Fruit fly (Drosophila melanogaster): ENCODE results near the gene Grx1.

Grx1 gene

DNA sequence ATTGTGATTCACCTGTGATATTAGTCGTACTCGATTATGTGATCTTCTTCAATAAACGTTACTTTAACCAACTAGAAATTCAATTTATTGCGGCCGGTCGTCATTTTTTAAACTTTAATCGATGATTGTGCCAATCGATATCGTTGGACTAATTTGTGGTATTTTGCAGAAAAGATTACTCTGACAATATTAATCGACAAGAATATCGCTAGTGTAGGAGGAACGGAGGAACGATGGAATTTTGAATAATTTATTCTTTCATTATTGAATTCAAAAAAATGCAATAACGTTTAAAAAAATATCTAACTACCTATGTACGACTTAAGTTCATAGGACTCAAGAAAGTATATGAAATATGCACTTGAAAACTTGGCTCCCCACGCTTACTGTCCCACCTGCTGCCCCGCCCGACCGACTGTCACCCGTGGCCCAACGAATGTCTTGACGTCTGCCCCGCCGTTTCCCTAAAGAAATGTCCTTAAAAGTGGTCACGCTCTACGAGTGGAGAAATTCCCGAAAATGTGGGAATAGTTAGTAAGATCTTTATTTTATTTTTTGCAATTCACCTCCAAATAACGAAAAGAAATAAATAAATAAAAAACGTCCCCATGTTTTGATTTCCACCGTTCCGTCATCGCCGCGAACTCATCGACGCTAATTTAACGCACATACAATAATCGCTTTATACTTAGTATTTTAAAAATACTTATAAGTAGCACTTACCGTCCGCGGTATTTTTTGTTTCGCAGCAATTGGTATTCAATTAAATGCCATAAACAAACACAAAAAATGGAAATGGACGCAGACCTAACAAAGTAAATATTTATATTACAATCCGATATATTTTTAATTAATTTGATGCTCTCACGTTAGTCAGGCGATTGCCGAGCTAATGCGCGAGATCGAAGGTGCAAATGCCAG is 3.3 kb upstream of the Grx1 start, which contains the start of gene CG14074:
CG14074 (plus strand) TSS at position 779 of the 921 bp plus-strand sequence.
- no peak for TF ChIP-seq CG17801 (GFP tag; optimal IDR thresholded peaks at IDR 0.05; ENCODE audit: partially characterized antibody)

DNA sequence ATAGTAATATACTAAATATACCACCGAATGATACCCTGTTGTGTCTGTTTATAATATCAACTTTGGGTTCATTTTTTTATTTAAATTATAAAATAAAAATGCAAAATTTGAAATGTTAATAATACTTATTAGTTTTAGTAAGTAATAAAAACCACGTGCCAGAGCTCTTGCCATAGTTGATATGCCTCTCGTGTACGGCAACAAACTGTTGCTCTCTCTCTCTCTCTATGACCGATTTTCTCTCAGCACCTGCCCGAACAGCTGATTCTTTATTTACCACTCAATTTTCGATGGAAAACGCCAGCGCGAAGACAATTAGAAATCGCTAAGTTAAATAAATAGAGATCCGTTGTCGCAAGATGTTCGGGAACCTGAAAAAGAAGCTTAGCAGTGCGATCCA is 1.5 kb upstream of the Grx1 start, which contains the start of gene Dysb:
Dysb (plus strand) TSS at position 251 of the 400 bp plus-strand sequence.
- peak; percentile 85 for TF ChIP-seq CG17801 (GFP tag; optimal IDR thresholded peaks at IDR 0.05; ENCODE audit: partially characterized antibody)

- peak; percentile 22 for TF ChIP-seq CG17801 (GFP tag; optimal IDR thresholded peaks at IDR 0.05; ENCODE audit: partially characterized antibody)
Measured at dm6 chr3L:18870027-18870426, 997 bp downstream of the Grx1 start, which contains the start of gene Blos3. Blos3 (plus strand) TSS chr3L:18870224.

dm6 chr3L:18872440-18872839 is 3.4 kb downstream of the Grx1 start, which contains the start of the genes Rad9 and Uggt:
Rad9 (minus strand) TSS chr3L:18872553.
Uggt (plus strand) TSS chr3L:18872747.
- TF ChIP-seq CG17801 (GFP tag; optimal IDR thresholded peaks at IDR 0.05; ENCODE audit: partially characterized antibody): peak; percentile 15

dm6 chr3L:18881613-18882012 is 12.6 kb downstream of the Grx1 start:
- TF ChIP-seq CG17801 (GFP tag; optimal IDR thresholded peaks at IDR 0.05; ENCODE audit: partially characterized antibody): no peak

- TF ChIP-seq CG17801 (GFP tag; optimal IDR thresholded peaks at IDR 0.05; ENCODE audit: partially characterized antibody): no peak
Measured at dm6 chr3L:18889222-18889866, 20.3 kb downstream of the Grx1 start.

DNA sequence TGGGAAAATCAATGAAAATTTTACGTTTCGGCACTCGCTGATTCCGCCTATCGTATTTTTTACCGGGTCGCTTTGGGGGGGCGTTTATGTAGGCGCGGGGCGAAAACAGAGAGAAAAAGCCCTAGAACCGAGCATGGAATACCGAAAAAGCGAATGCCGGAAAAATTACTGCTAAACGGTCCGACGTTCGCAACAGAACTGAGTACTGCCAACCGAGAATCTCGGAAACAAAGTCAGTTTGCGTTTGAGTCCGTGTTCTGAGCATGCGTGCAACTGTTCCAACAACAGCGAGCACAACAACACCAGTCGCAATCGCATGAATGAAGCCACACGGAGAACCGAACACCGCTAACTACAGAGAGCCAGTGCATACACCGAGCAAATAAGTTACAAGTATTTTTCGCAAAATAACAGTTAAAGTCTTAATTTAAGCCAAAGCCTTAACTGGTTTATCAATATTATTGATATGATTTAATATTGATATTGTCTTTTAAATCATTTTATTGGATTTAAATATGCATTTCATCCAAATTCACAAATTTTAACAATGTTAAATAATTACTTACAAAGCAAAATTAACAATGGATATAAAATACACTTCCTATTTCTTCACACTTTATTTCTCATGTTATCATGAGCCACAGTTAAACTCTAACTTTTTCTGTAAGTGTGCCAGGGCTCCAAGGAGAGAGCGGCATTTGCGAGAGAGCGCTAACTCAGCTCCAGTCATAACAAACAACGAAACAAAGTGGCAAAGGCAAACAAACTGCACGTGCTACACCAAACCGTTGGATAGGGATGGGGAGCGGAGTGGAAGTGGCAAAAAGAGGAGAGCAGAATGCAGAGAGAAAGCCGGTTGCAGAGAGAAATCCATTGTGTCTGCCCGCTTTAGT is 21.5 kb downstream of the Grx1 start, which contains the start of gene CG3961:
CG3961 (minus strand) TSS at position 201 of the 893 bp plus-strand sequence.
- TF ChIP-seq CG17801 (GFP tag; optimal IDR thresholded peaks at IDR 0.05; ENCODE audit: partially characterized antibody): peak; percentile 96

DNA sequence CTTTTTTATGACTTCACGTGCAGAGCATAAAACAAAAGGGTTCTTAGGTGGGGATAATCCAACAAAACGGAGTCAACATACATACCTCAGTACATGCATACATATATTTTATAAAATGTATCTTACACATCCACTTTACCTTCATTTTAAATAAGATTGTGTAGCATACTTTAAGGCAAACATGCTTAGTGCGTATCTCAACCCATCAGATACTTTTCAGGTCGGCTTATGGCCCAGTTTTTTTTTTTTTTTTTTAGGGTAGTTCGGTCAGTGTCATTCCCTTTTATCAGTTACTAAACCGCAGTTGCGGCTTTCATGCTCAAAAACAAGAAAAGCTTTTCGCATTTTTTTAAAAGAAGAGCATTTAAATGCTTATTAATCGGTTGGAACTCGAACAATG is 23.0 kb downstream of the Grx1 start, which contains the start of gene NijB:
NijB (plus strand) TSS at position 398 of the 400 bp plus-strand sequence.
- TF ChIP-seq CG17801 (GFP tag; optimal IDR thresholded peaks at IDR 0.05; ENCODE audit: partially characterized antibody): no peak

- TF ChIP-seq CG17801 (GFP tag; optimal IDR thresholded peaks at IDR 0.05; ENCODE audit: partially characterized antibody): peak; percentile 15
Measured at dm6 chr3L:18895079-18895478, 26.0 kb downstream of the Grx1 start.

- no peak for TF ChIP-seq CG17801 (GFP tag; optimal IDR thresholded peaks at IDR 0.05; ENCODE audit: partially characterized antibody)
Measured at dm6 chr3L:18896297-18896863, 27.4 kb downstream of the Grx1 start.

DNA sequence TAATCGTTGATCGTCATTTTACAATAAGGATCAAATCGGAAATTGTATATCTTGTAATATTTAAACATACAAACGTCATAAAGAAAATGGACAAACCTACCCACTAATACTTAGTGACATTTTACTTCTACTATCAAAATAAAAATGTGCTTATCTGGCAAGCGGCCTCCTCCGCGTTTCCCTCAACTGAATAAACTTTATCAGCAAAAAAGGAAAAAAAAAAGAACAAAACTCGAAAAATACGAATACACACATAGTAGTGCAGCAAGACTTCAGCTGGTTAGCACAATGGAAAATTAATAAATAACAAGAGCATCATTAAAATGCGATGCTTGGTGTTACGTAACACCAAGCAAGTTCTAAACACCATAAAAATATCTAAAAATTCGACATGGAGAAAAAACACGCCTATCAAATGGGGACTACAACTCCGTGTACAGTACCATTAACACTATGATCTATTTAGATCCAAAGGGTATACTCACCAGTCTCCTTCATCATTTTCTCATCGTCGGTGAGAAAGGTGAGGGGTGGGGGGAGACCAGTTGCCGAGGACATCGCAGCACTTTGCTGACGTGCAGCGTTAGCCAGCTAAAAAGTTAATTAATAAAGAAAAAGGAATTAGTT is 28.5 kb downstream of the Grx1 start:
- peak; percentile 3 for TF ChIP-seq CG17801 (GFP tag; optimal IDR thresholded peaks at IDR 0.05; ENCODE audit: partially characterized antibody)

DNA sequence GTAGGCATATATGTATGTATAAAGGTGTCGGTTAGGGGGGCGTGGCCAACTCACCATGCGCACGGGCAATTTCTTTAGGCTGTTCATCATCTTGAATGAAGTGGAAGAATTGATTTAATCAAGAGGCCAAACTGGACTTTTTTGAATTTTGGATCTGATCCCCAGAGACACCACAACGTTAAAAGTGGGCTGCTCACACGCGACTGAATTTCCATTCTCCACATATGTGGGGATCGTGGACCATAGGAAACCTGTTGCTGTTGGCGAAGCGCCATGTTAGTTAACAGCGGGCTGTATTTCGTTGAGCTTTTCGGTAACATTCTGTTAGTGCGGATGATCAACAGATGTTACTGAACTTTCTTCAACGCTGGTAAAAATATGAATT is 29.0 kb downstream of the Grx1 start, which contains the start of gene CG3902:
CG3902 (minus strand) TSS at position 208 of the 385 bp plus-strand sequence.
- peak; percentile 51 for TF ChIP-seq CG17801 (GFP tag; optimal IDR thresholded peaks at IDR 0.05; ENCODE audit: partially characterized antibody)

DNA sequence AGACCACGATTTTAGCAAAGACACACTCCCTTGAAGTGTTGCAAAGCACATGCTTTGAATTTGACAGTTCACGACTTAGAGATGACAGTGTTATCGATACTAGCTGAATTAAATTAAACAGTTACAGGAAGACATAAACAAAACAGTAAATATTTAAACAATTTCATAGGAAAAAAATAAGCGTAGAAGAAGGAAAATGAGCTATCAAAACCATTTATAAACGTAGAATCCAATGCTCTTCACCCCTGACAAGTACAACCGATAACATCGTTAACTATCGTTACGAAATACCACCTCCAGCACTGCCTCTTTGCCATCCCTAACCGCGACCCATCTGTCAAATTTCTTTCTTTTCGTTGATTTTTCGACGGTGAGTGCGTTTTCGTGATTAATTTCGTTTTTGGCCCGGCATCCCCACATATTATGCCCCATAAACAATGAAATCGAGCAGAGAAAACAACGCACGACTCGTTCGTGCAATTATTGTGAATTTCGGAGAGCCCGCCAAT is 29.8 kb downstream of the Grx1 start, which contains the start of gene RpL26:
RpL26 (plus strand) TSS at position 106 of the 509 bp plus-strand sequence.
- TF ChIP-seq CG17801 (GFP tag; optimal IDR thresholded peaks at IDR 0.05; ENCODE audit: partially characterized antibody): peak; percentile 78
